Fruit fly (Drosophila melanogaster) Kc167 (cell line): ENCODE data around the gene CG32107.

Experiments
- Sin3A ChIP-seq: fragments of >200 bp; optimal IDR thresholded peaks from 2 replicates; lab custom pipeline; 2018; ENCODE audit warnings: missing external identifiers
- psq ChIP-seq: fragments of >200 bp; optimal IDR thresholded peaks from 2 replicates; lab custom pipeline; 2017; ENCODE audit warnings: missing external identifiers

DNA sequence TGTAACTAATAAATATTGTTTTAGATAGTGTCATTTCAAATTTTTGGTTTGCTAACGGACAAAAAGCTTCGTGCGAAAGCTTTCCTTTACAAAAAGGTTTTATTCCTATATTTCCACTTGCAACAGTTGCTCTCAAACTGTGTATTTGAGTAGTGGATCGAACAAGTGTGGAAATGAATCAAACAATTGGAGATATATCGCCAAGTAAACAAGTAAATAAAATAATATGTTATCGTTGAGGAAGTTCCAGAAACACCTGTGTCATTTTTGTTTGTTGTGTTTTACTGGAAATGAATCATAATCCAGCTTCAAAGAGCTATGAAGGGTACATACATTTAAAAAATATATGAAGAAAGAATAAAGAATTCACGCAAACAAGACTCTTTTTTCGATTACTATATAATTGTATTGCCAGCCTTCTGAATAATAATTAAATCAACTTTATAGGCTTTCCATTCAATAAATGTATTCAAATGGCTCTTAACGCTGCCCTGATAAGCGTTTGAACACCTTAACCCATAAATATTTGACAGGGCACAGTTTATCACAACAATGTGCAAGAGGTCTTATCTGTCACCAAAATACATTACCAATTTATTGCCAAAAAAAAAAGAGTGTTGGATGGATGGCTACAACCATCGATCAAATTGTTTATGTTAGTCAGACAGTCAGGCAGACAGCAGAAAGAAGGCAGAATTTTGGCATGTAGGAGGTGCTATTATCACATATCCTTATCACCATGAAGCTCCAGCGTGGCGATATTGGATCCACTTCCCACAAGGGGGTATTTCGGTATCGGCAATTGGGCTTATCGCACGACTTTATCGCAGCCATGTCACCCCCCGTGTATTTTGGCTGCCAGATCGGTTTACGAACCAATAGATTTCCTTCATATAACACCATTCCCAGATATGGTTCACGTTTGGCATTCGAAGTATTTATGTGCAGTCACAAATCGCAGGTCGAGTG lies 25.3 kb downstream of the CG32107 start:
- TF ChIP-seq Sin3A (lab: Kevin White, UChicago) (no peak), psq (no peak)
